Worm (Caenorhabditis elegans): Measurements from ENCODE around the gene F38B6.6.

- no peak for TF ChIP-seq nhr-90 (tag; optimal IDR thresholded peaks at IDR 0.05)
- no peak for TF ChIP-seq aptf-3 (GFP tag; IDR thresholded peaks at IDR 0.05)
- TF ChIP-seq snpc-4 (GFP tag; optimal IDR thresholded peaks at IDR 0.05), result no peak
- no peak for TF ChIP-seq snpc-4 (tag; optimal IDR thresholded peaks at IDR 0.05)
- TF ChIP-seq ccch-3 (GFP tag; optimal IDR thresholded peaks at IDR 0.05), result no peak
- no peak for TF ChIP-seq bed-1 (GFP tag; IDR thresholded peaks at IDR 0.05)
- no peak for TF ChIP-seq hlh-26 (GFP tag; conservative IDR thresholded peaks at IDR 0.05)
- TF ChIP-seq unc-62 (GFP tag; optimal IDR thresholded peaks at IDR 0.05), result no peak
These were observed 39.7 kb upstream of the F38B6.6 start, which contains the start of gene K11G12.6 for ce11 chrX:6729593-6729992.

Data from whole organism, young adult.